Worm (Caenorhabditis elegans): Measurements from ENCODE around the gene srt-40.

ce11 chrV:2242630-2243029, 36.5 kb upstream of the srt-40 start, which contains the start of gene cyp-33C3:
- no peak for TF ChIP-seq flt-1 (GFP tag; IDR thresholded peaks at IDR 0.05)
- TF ChIP-seq ref-1 (GFP tag; conservative IDR thresholded peaks at IDR 0.05): no peak
- TF ChIP-seq ztf-23 (GFP tag; IDR thresholded peaks at IDR 0.05): no peak
- no peak for TF ChIP-seq med-1 (GFP tag; optimal IDR thresholded peaks at IDR 0.05; ENCODE audit: insufficient read depth)
- TF ChIP-seq ztf-29 (GFP tag; IDR thresholded peaks at IDR 0.05): no peak
- no peak for TF ChIP-seq cog-1 (tag; optimal IDR thresholded peaks at IDR 0.05)
- no peak for TF ChIP-seq tab-1 (GFP tag; IDR thresholded peaks at IDR 0.05)
- no peak for TF ChIP-seq klf-2 (GFP tag; conservative IDR thresholded peaks at IDR 0.05)
- no peak for TF ChIP-seq T22C8.4 (GFP tag; IDR thresholded peaks at IDR 0.05)

Data from whole organism, midembryonic.